Fruit fly (Drosophila melanogaster) whole organism, pupa: ENCODE results near the gene TwdlB.

Experiments used
- CG13204 ChIP-seq: fragments of 200-800 bp; sonication (Bioruptor generic); optimal IDR thresholded peaks from 2 replicates; lab custom pipeline; 2018; ENCODE audit warnings: missing biosample characterization, mild to moderate bottlenecking, missing genetic modification characterization, moderate library complexity
- CG15710 ChIP-seq: fragments of 200-800 bp; sonication (Bioruptor generic); optimal IDR thresholded peaks from 2 replicates; lab custom pipeline; 2018; ENCODE audit warnings: missing biosample characterization, mild to moderate bottlenecking, missing genetic modification characterization, moderate library complexity
- CG17806 ChIP-seq: fragments of 200-800 bp; sonication (Bioruptor generic); optimal IDR thresholded peaks from 2 replicates; lab custom pipeline; 2018; ENCODE audit warnings: missing biosample characterization, mild to moderate bottlenecking, missing genetic modification characterization, moderate library complexity
- CG34367 ChIP-seq: fragments of 200-800 bp; sonication (Bioruptor generic); optimal IDR thresholded peaks from 2 replicates; lab custom pipeline; 2018; ENCODE audit warnings: missing biosample characterization, mild to moderate bottlenecking, missing genetic modification characterization
- CG8301 ChIP-seq: fragments of 200-800 bp; sonication (Bioruptor generic); optimal IDR thresholded peaks from 2 replicates; lab custom pipeline; 2018; ENCODE audit warnings: missing biosample characterization, mild to moderate bottlenecking, missing genetic modification characterization
- Snoo ChIP-seq: fragments of 200-800 bp; sonication (Bioruptor generic); optimal IDR thresholded peaks from 3 replicates; lab custom pipeline; 2017; ENCODE audit warnings: missing biosample characterization, mild to moderate bottlenecking, missing genetic modification characterization, inconsistent platforms
- rn ChIP-seq: fragments of 200-800 bp; sonication (Bioruptor generic); IDR thresholded peaks from 2 replicates; pipeline ENCODE4 v1.3.6; 2022; ENCODE audit warnings: missing biosample characterization, missing genetic modification characterization

DNA sequence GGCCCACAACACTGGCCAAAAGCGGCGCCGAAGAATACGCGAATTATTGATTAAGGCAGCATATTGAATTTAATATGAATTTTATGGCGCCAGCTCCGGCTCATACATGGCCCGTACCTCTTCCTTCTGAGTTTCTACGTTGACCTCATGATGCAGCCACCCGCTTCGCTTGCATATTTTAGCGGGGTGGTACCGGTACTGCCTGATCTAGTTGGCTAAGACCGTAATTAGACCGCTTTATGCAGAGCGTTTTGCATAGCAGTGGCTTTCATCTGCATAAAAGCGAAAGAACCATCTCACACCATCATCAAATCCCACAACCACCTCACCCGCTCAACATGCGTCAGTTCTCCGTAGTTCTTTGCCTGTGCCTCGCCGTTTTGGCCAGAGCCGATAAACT is 6.3 kb upstream of the TwdlB start, which contains the start of gene TwdlJ:
- no peak for TF ChIP-seq CG8301 (tag; lab: Kevin White, UChicago)
- TF ChIP-seq CG15710 (tag; lab: Kevin White, UChicago): no peak
- no peak for TF ChIP-seq rn (GFP tag; lab: Robert Waterston, UW)
- no peak for TF ChIP-seq CG17806
- TF ChIP-seq Snoo (tag; lab: Kevin White, UChicago): no peak
- no peak for TF ChIP-seq CG34367 (tag; lab: Kevin White, UChicago)
- TF ChIP-seq CG13204: no peak
